Worm (Caenorhabditis elegans): ENCODE measurements around the gene ugt-47.

- TF ChIP-seq flt-1 (GFP tag; IDR thresholded peaks at IDR 0.05) (no peak), aly-1 (tag; optimal IDR thresholded peaks at IDR 0.05) (no peak), hmbx-1 (tag; optimal IDR thresholded peaks at IDR 0.05) (no peak)
These were observed 38.4 kb downstream of the ugt-47 start for ce11 chrV:10060039-10060438.

All from whole organism, early embryonic.